Fruit fly (Drosophila melanogaster) whole organism, prepupa: ENCODE measurements around the gene CG5781.

Source experiments
- Blimp-1 ChIP-seq: fragments of 200-800 bp; sonication (Bioruptor generic); optimal IDR thresholded peaks from 3 replicates; lab custom pipeline; 2017; ENCODE audit warnings: missing biosample characterization, missing genetic modification characterization, mild to moderate bottlenecking, moderate library complexity, missing genetic modification reagents
- CG10631 ChIP-seq: fragments of 200-800 bp; sonication (Bioruptor generic); optimal IDR thresholded peaks from 2 replicates; lab custom pipeline; 2016; ENCODE audit warnings: missing biosample characterization, missing genetic modification characterization
- CG11294 ChIP-seq: fragments of 200-800 bp; sonication (Bioruptor generic); IDR thresholded peaks from 2 replicates; pipeline ENCODE4 v1.3.6; 2022; ENCODE audit warnings: missing biosample characterization, missing genetic modification characterization
- CG11762 ChIP-seq: fragments of 200-800 bp; sonication (Bioruptor generic); optimal IDR thresholded peaks from 3 replicates; lab custom pipeline; 2016; ENCODE audit warnings: missing biosample characterization, missing genetic modification characterization; ENCODE audit not compliant: insufficient read depth
- CG11902 ChIP-seq: fragments of 200-800 bp; sonication (Bioruptor generic); optimal IDR thresholded peaks from 3 replicates; lab custom pipeline; 2016; ENCODE audit warnings: missing biosample characterization, missing genetic modification characterization
- CG3032 ChIP-seq: fragments of 200-800 bp; optimal IDR thresholded peaks from 2 replicates; lab custom pipeline; 2019; ENCODE audit warnings: missing biosample characterization, mild to moderate bottlenecking, missing genetic modification characterization, moderate library complexity
- CG31627 ChIP-seq: fragments of 200-800 bp; sonication (Bioruptor generic); optimal IDR thresholded peaks from 3 replicates; lab custom pipeline; 2016; ENCODE audit warnings: missing biosample characterization, missing genetic modification characterization
- CG32006 ChIP-seq: fragments of 200-800 bp; sonication (Bioruptor generic); optimal IDR thresholded peaks from 3 replicates; lab custom pipeline; 2017; ENCODE audit warnings: missing biosample characterization, mild to moderate bottlenecking, missing genetic modification characterization
- CG34406 ChIP-seq: fragments of 200-800 bp; sonication (Bioruptor generic); optimal IDR thresholded peaks from 3 replicates; lab custom pipeline; 2016; ENCODE audit warnings: missing biosample characterization, missing genetic modification characterization
- CG4318 ChIP-seq: fragments of 200-800 bp; sonication (Bioruptor generic); optimal IDR thresholded peaks from 3 replicates; lab custom pipeline; 2017; ENCODE audit warnings: missing biosample characterization, mild to moderate bottlenecking, missing genetic modification characterization
- CG6163 ChIP-seq: fragments of 200-800 bp; sonication (Bioruptor generic); IDR thresholded peaks from 3 replicates; pipeline ENCODE4 v1.3.6; 2022; ENCODE audit warnings: missing biosample characterization, missing genetic modification characterization
- CG6792 ChIP-seq: fragments of 200-800 bp; sonication (Bioruptor generic); optimal IDR thresholded peaks from 3 replicates; lab custom pipeline; 2016; ENCODE audit warnings: missing biosample characterization, missing genetic modification characterization
- CG6808 ChIP-seq: fragments of 200-800 bp; sonication (Bioruptor generic); optimal IDR thresholded peaks from 3 replicates; lab custom pipeline; 2017; ENCODE audit warnings: missing biosample characterization, missing genetic modification characterization, mild to moderate bottlenecking, moderate library complexity, missing genetic modification reagents
- CG6854 ChIP-seq: fragments of 200-800 bp; sonication (Bioruptor generic); optimal IDR thresholded peaks from 2 replicates; lab custom pipeline; 2017; ENCODE audit warnings: missing biosample characterization, mild to moderate bottlenecking, missing genetic modification characterization
- CG7368 ChIP-seq: fragments of 200-800 bp; sonication (Bioruptor generic); optimal IDR thresholded peaks from 3 replicates; lab custom pipeline; 2016; ENCODE audit warnings: missing biosample characterization, missing genetic modification characterization
- CG8319 ChIP-seq: fragments of 200-800 bp; sonication (Bioruptor generic); optimal IDR thresholded peaks from 3 replicates; lab custom pipeline; 2016; ENCODE audit warnings: missing biosample characterization, missing genetic modification characterization
- CG8632 ChIP-seq: fragments of 200-800 bp; sonication (Bioruptor generic); optimal IDR thresholded peaks from 3 replicates; lab custom pipeline; 2016; ENCODE audit warnings: missing biosample characterization, missing genetic modification characterization
- Eip75B ChIP-seq: fragments of 200-800 bp; sonication (Bioruptor generic); optimal IDR thresholded peaks from 3 replicates; lab custom pipeline; 2016; ENCODE audit warnings: missing biosample characterization, missing genetic modification characterization
- Eip78C ChIP-seq: fragments of 200-800 bp; sonication (Bioruptor generic); peaks from one replicate; lab custom pipeline; 2016; ENCODE audit warnings: missing biosample characterization, missing genetic modification characterization
- Eip93F ChIP-seq: fragments of 200-800 bp; sonication (Bioruptor generic); optimal IDR thresholded peaks from 2 replicates; lab custom pipeline; 2016; ENCODE audit warnings: missing biosample characterization, mild to moderate bottlenecking, missing genetic modification characterization
- Ets21C ChIP-seq: fragments of 200-800 bp; sonication (Bioruptor generic); optimal IDR thresholded peaks from 3 replicates; lab custom pipeline; 2016; ENCODE audit warnings: missing biosample characterization, missing genetic modification characterization
- Hr38 ChIP-seq: sonication (Bioruptor generic); optimal IDR thresholded peaks from 2 replicates; lab custom pipeline; 2016; ENCODE audit warnings: missing biosample characterization, missing genetic modification characterization
- Hr39 ChIP-seq: fragments of 200-800 bp; sonication (Bioruptor generic); optimal IDR thresholded peaks from 2 replicates; lab custom pipeline; 2016; ENCODE audit warnings: missing biosample characterization, missing genetic modification characterization
- Hr4 ChIP-seq: fragments of 200-800 bp; sonication (Bioruptor generic); optimal IDR thresholded peaks from 3 replicates; lab custom pipeline; 2016; ENCODE audit warnings: missing biosample characterization, missing genetic modification characterization
- Lpt ChIP-seq: fragments of 200-800 bp; sonication (Bioruptor generic); optimal IDR thresholded peaks from 3 replicates; lab custom pipeline; 2016; ENCODE audit warnings: missing biosample characterization, missing genetic modification characterization
- Met ChIP-seq: fragments of 200-800 bp; sonication (Bioruptor generic); optimal IDR thresholded peaks from 3 replicates; lab custom pipeline; 2016; ENCODE audit warnings: missing biosample characterization, missing genetic modification characterization
- OdsH ChIP-seq: fragments of 200-800 bp; sonication (Bioruptor generic); optimal IDR thresholded peaks from 3 replicates; lab custom pipeline; 2016; ENCODE audit warnings: missing biosample characterization, missing genetic modification characterization
- Smox ChIP-seq: fragments of 200-800 bp; sonication (Bioruptor generic); optimal IDR thresholded peaks from 3 replicates; lab custom pipeline; 2016; ENCODE audit warnings: missing biosample characterization, missing genetic modification characterization
- Sox102F ChIP-seq: fragments of 200-800 bp; sonication (Bioruptor generic); optimal IDR thresholded peaks from 2 replicates; lab custom pipeline; 2016; ENCODE audit warnings: missing biosample characterization, mild to moderate bottlenecking, missing genetic modification characterization
- Sox14 ChIP-seq: fragments of 200-800 bp; sonication (Bioruptor generic); optimal IDR thresholded peaks from 3 replicates; lab custom pipeline; 2016; ENCODE audit warnings: missing biosample characterization, missing genetic modification characterization
- Sox15 ChIP-seq: fragments of 200-800 bp; sonication (Bioruptor generic); optimal IDR thresholded peaks from 3 replicates; lab custom pipeline; 2016; ENCODE audit warnings: missing biosample characterization, missing genetic modification characterization
- achi ChIP-seq: fragments of 200-800 bp; sonication (Bioruptor generic); optimal IDR thresholded peaks from 3 replicates; lab custom pipeline; 2016; ENCODE audit warnings: missing biosample characterization, missing genetic modification characterization
- acj6 ChIP-seq: fragments of 200-800 bp; sonication (Bioruptor generic); optimal IDR thresholded peaks from 3 replicates; lab custom pipeline; 2016; ENCODE audit warnings: missing biosample characterization, missing genetic modification characterization
- cyc ChIP-seq: fragments of 200-800 bp; sonication (Bioruptor generic); optimal IDR thresholded peaks from 3 replicates; lab custom pipeline; 2016; ENCODE audit warnings: missing biosample characterization, missing genetic modification characterization
- dac ChIP-seq: fragments of 200-800 bp; sonication (Bioruptor generic); optimal IDR thresholded peaks from 2 replicates; lab custom pipeline; 2017; ENCODE audit warnings: missing biosample characterization, mild to moderate bottlenecking, missing genetic modification characterization
- eg ChIP-seq: fragments of 200-800 bp; sonication (Bioruptor generic); IDR thresholded peaks from 3 replicates; pipeline ENCODE4 v1.3.6; 2022; ENCODE audit warnings: missing biosample characterization, missing genetic modification characterization
- esn ChIP-seq: fragments of 200-800 bp; sonication (Bioruptor generic); optimal IDR thresholded peaks from 2 replicates; lab custom pipeline; 2016; ENCODE audit warnings: missing biosample characterization, mild to moderate bottlenecking, missing genetic modification characterization, moderate library complexity
- fd59A ChIP-seq: fragments of 200-800 bp; sonication (Bioruptor generic); optimal IDR thresholded peaks from 2 replicates; lab custom pipeline; 2017; ENCODE audit warnings: missing biosample characterization, mild to moderate bottlenecking, missing genetic modification characterization, missing genetic modification reagents
- fd85E ChIP-seq: fragments of 200-800 bp; sonication (Bioruptor generic); optimal IDR thresholded peaks from 3 replicates; lab custom pipeline; 2016; ENCODE audit warnings: missing biosample characterization, missing genetic modification characterization
- net ChIP-seq: fragments of 200-800 bp; sonication (Bioruptor generic); optimal IDR thresholded peaks from 3 replicates; lab custom pipeline; 2016; ENCODE audit warnings: missing biosample characterization, missing genetic modification characterization
- pdm3 ChIP-seq: fragments of 200-800 bp; sonication (Bioruptor generic); optimal IDR thresholded peaks from 3 replicates; lab custom pipeline; 2016; ENCODE audit warnings: missing biosample characterization, missing genetic modification characterization
- spab ChIP-seq: fragments of 200-800 bp; sonication (Bioruptor generic); optimal IDR thresholded peaks from 2 replicates; lab custom pipeline; 2017; ENCODE audit warnings: missing biosample characterization, mild to moderate bottlenecking, missing genetic modification characterization, missing genetic modification reagents
- ss ChIP-seq, 2 experiments: fragments of 200-800 bp; sonication (Bioruptor generic); optimal IDR thresholded peaks; 2 replicates in 1 of 2; 3 replicates in 1 of 2; lab custom pipeline; 2017 to 2018; ENCODE audit warnings: mild to moderate bottlenecking in 2 of 2, missing biosample characterization in 2 of 2, missing genetic modification characterization in 2 of 2, moderate library complexity in 1 of 2
- svp ChIP-seq: fragments of 200-800 bp; sonication (Bioruptor generic); peaks from one replicate; lab custom pipeline; 2016; ENCODE audit warnings: missing biosample characterization, missing genetic modification characterization
- topi ChIP-seq: fragments of 200-800 bp; sonication (Bioruptor generic); optimal IDR thresholded peaks from 3 replicates; lab custom pipeline; 2016; ENCODE audit warnings: missing biosample characterization, missing genetic modification characterization
- vri ChIP-seq: fragments of 200-800 bp; sonication (Bioruptor generic); optimal IDR thresholded peaks from 3 replicates; lab custom pipeline; 2016; ENCODE audit warnings: missing biosample characterization, mild to moderate bottlenecking, missing genetic modification characterization

The CG5781 gene

dm6 chr2L:12721794-12722315, 24.7 kb upstream of the CG5781 start, which contains the start of gene Pih1D1 (continued):
- TF ChIP-seq CG31627 (GFP tag; lab: Kevin White, UChicago) (peak; percentile 97), topi (GFP tag; lab: Kevin White, UChicago) (peak; percentile 95), fd85E (GFP tag; lab: Kevin White, UChicago) (peak; percentile 71), CG8319 (GFP tag; lab: Kevin White, UChicago) (peak; percentile 94), dac (peak; percentile 94), Eip78C (GFP tag; lab: Kevin White, UChicago) (peak; percentile 99), CG8632 (GFP tag; lab: Kevin White, UChicago) (peak; percentile 91), eg (GFP tag; lab: Robert Waterston, UW) (peak; percentile 96), vri (GFP tag; lab: Kevin White, UChicago) (peak; percentile 73), CG6163 (GFP tag; lab: Robert Waterston, UW) (peak; percentile 96), CG6792 (peak; percentile 90), OdsH (GFP tag; lab: Kevin White, UChicago) (peak; percentile 97), Hr38 (GFP tag; lab: Kevin White, UChicago) (peak; percentile 73), Met (GFP tag; lab: Kevin White, UChicago) (peak; percentile 95), Eip75B (GFP tag; lab: Kevin White, UChicago) (peak; percentile 94), CG34406 (GFP tag; lab: Kevin White, UChicago) (peak; percentile 93)

dm6 chr2L:12720430-12721396, 23.6 kb upstream of the CG5781 start:
- no peak for TF ChIP-seq Hr38 (GFP tag; lab: Kevin White, UChicago)
- peak; percentile 39 for TF ChIP-seq Met (GFP tag; lab: Kevin White, UChicago)
- peak; percentile 53 for TF ChIP-seq Hr4 (GFP tag; lab: Kevin White, UChicago)
- peak; percentile 48 for TF ChIP-seq cyc (GFP tag; lab: Kevin White, UChicago)
- TF ChIP-seq Sox102F (GFP tag; lab: Kevin White, UChicago) = no peak
- TF ChIP-seq net = peak; percentile 29
- TF ChIP-seq ss (GFP tag; optimal IDR thresholded peaks at IDR 0.05; lab: Kevin White, UChicago) = peak in 1 of 2 experiments; percentile 12
- no peak for TF ChIP-seq pdm3
- no peak for TF ChIP-seq CG11902 (GFP tag; lab: Kevin White, UChicago)
- no peak for TF ChIP-seq CG6808 (GFP tag; lab: Kevin White, UChicago)
- TF ChIP-seq acj6 (GFP tag; lab: Kevin White, UChicago) = peak; percentile 23
- TF ChIP-seq CG3032 = peak; percentile 40
- no peak for TF ChIP-seq Blimp-1 (GFP tag; lab: Kevin White, UChicago)
- TF ChIP-seq CG31627 (GFP tag; lab: Kevin White, UChicago) = no peak
- TF ChIP-seq fd59A (GFP tag; lab: Kevin White, UChicago) = no peak
- no peak for TF ChIP-seq CG6854 (GFP tag; lab: Kevin White, UChicago)
- TF ChIP-seq Eip93F (GFP tag; lab: Kevin White, UChicago) = no peak
- TF ChIP-seq CG11294 (GFP tag; lab: Robert Waterston, UW) = peak; percentile 36; the same call in 1 of the 2 replicates
- TF ChIP-seq CG32006 (GFP tag; lab: Kevin White, UChicago) = peak; percentile 58
- no peak for TF ChIP-seq Sox15 (GFP tag; lab: Kevin White, UChicago)
- TF ChIP-seq esn (GFP tag; lab: Kevin White, UChicago) = peak; percentile 42
- TF ChIP-seq dac = no peak
- TF ChIP-seq CG10631 (GFP tag; lab: Kevin White, UChicago) = no peak
- TF ChIP-seq svp = peak; percentile 94
- TF ChIP-seq Hr39 (GFP tag; lab: Kevin White, UChicago) = no peak
- TF ChIP-seq fd85E (GFP tag; lab: Kevin White, UChicago) = no peak
- peak; percentile 22 for TF ChIP-seq achi (GFP tag; lab: Kevin White, UChicago)
- no peak for TF ChIP-seq Ets21C (GFP tag; lab: Kevin White, UChicago)
- TF ChIP-seq CG7368 (GFP tag; lab: Kevin White, UChicago) = peak; percentile 0
- TF ChIP-seq spab (GFP tag; lab: Kevin White, UChicago) = peak; percentile 36
- no peak for TF ChIP-seq CG8319 (GFP tag; lab: Kevin White, UChicago)
- peak; percentile 3 for TF ChIP-seq Lpt (GFP tag; lab: Kevin White, UChicago)
- TF ChIP-seq Smox (GFP tag; lab: Kevin White, UChicago) = no peak
- TF ChIP-seq CG4318 = no peak
- TF ChIP-seq CG11762 (GFP tag; lab: Kevin White, UChicago) = peak; percentile 11
- peak; percentile 88 for TF ChIP-seq Eip78C (GFP tag; lab: Kevin White, UChicago)
- peak; percentile 26 for TF ChIP-seq Sox14 (GFP tag; lab: Kevin White, UChicago)
- TF ChIP-seq OdsH (GFP tag; lab: Kevin White, UChicago) = peak; percentile 47
